Worm (Caenorhabditis elegans) whole organism, L2 larva: ENCODE data around the gene F21C10.13.

ENCODE experiments used
- F13H6.1 ChIP-seq: sonication (generic microtip); optimal IDR thresholded peaks from 2 replicates; lab custom pipeline; 2016; ENCODE audit warnings: missing genetic modification characterization, missing compliant biosample characterization
- aly-2 ChIP-seq: fragments of 150-350 bp; optimal IDR thresholded peaks from 2 replicates; lab custom pipeline; 2014; ENCODE audit warnings: missing biosample characterization, missing genetic modification characterization
- blmp-1 ChIP-seq: sonication (generic microtip); optimal IDR thresholded peaks from 2 replicates; lab custom pipeline; 2017; ENCODE audit warnings: missing genetic modification characterization, mild to moderate bottlenecking, missing compliant biosample characterization, antibody characterized with exemption, moderate library complexity; ENCODE audit not compliant: insufficient read depth
- ceh-16 ChIP-seq: fragments of 150-350 bp; optimal IDR thresholded peaks from 2 replicates; lab custom pipeline; 2014; ENCODE audit warnings: missing biosample characterization, missing genetic modification characterization
- crh-2 ChIP-seq: sonication (generic microtip); optimal IDR thresholded peaks from 2 replicates; lab custom pipeline; 2017; ENCODE audit warnings: missing biosample characterization, missing genetic modification characterization
- dmd-4 ChIP-seq: sonication (generic microtip); optimal IDR thresholded peaks from 2 replicates; lab custom pipeline; 2017; ENCODE audit warnings: missing biosample characterization, missing genetic modification characterization
- egl-27 ChIP-seq: sonication (generic microtip); optimal IDR thresholded peaks from 3 replicates; lab custom pipeline; 2017; ENCODE audit warnings: missing biosample characterization, missing genetic modification reagents, missing genetic modification characterization
- elt-1 ChIP-seq: fragments of 150-350 bp; optimal IDR thresholded peaks from 2 replicates; lab custom pipeline; 2014; ENCODE audit warnings: missing biosample characterization, missing genetic modification characterization
- elt-3 ChIP-seq: sonication (generic microtip); optimal IDR thresholded peaks from 2 replicates; lab custom pipeline; 2017; ENCODE audit warnings: missing biosample characterization, missing genetic modification characterization
- fos-1 ChIP-seq: fragments of 150-350 bp; optimal IDR thresholded peaks from 2 replicates; lab custom pipeline; 2014; ENCODE audit warnings: missing biosample characterization, missing genetic modification characterization
- gmeb-1 ChIP-seq: fragments of 150-350 bp; optimal IDR thresholded peaks from 2 replicates; lab custom pipeline; 2014; ENCODE audit warnings: missing biosample characterization, missing genetic modification characterization
- lin-13 ChIP-seq: fragments of 150-350 bp; optimal IDR thresholded peaks from 2 replicates; lab custom pipeline; 2014; ENCODE audit warnings: missing biosample characterization, missing genetic modification reagents, missing genetic modification characterization
- lin-39 ChIP-seq: fragments of 150-350 bp; optimal IDR thresholded peaks from 2 replicates; lab custom pipeline; 2014; ENCODE audit warnings: missing biosample characterization, missing genetic modification reagents, missing genetic modification characterization
- mdl-1 ChIP-seq, 2 experiments: fragments of 150-350 bp in 1 of 2; sonication (generic microtip) in 1 of 2; optimal IDR thresholded peaks; 2 replicates each; lab custom pipeline; 2017; ENCODE audit warnings: missing biosample characterization in 2 of 2, missing genetic modification characterization in 2 of 2
- nhr-10 ChIP-seq: sonication (generic microtip); optimal IDR thresholded peaks from 2 replicates; lab custom pipeline; 2017; ENCODE audit warnings: missing biosample characterization, missing genetic modification characterization
- nhr-129 ChIP-seq: fragments of 150-350 bp; optimal IDR thresholded peaks from 2 replicates; lab custom pipeline; 2014; ENCODE audit warnings: missing biosample characterization, missing genetic modification characterization
- nhr-21 ChIP-seq: fragments of 150-350 bp; optimal IDR thresholded peaks from 2 replicates; lab custom pipeline; 2014; ENCODE audit warnings: missing biosample characterization, missing genetic modification characterization
- nhr-23 ChIP-seq: fragments of 150-350 bp; optimal IDR thresholded peaks from 2 replicates; lab custom pipeline; 2014; ENCODE audit warnings: missing biosample characterization, missing genetic modification reagents, missing genetic modification characterization
- nhr-25 ChIP-seq: fragments of 150-350 bp; sonication (generic microtip); optimal IDR thresholded peaks from 3 replicates; lab custom pipeline; 2014; ENCODE audit warnings: missing biosample characterization, missing genetic modification characterization
- nhr-77 ChIP-seq: fragments of 150-350 bp; optimal IDR thresholded peaks from 2 replicates; lab custom pipeline; 2014; ENCODE audit warnings: missing biosample characterization, missing genetic modification characterization
- peb-1 ChIP-seq: fragments of 150-350 bp; optimal IDR thresholded peaks from 2 replicates; lab custom pipeline; 2014; ENCODE audit warnings: missing biosample characterization, missing genetic modification characterization
- skn-1 ChIP-seq: sonication (generic microtip); optimal IDR thresholded peaks from 2 replicates; lab custom pipeline; 2017; ENCODE audit warnings: missing biosample characterization, missing genetic modification characterization
- sma-9 ChIP-seq, 2 experiments: fragments of 150-350 bp in 1 of 2; sonication (generic microtip) in 1 of 2; optimal IDR thresholded peaks; 2 replicates each; lab custom pipeline; 2014 to 2016; ENCODE audit warnings: missing genetic modification characterization in 2 of 2, mild to moderate bottlenecking in 1 of 2, missing biosample characterization in 1 of 2, missing compliant biosample characterization in 1 of 2, missing genetic modification reagents in 1 of 2, moderate library complexity in 1 of 2
- unc-39 ChIP-seq: fragments of 150-350 bp; optimal IDR thresholded peaks from 2 replicates; lab custom pipeline; 2014; ENCODE audit warnings: missing biosample characterization, missing genetic modification characterization
- unc-55 ChIP-seq: fragments of 150-350 bp; sonication (generic microtip); optimal IDR thresholded peaks from 3 replicates; lab custom pipeline; 2014; ENCODE audit warnings: missing biosample characterization, missing genetic modification reagents, missing genetic modification characterization
- unc-62 ChIP-seq: fragments of 150-350 bp; optimal IDR thresholded peaks from 2 replicates; lab custom pipeline; 2014; ENCODE audit warnings: missing biosample characterization, missing genetic modification reagents, missing genetic modification characterization
- ztf-1 ChIP-seq: fragments of 200-800 bp; sonication (Bioruptor generic); conservative IDR thresholded peaks from 2 replicates; pipeline ENCODE4 v1.3.6; 2022; ENCODE audit warnings: missing genetic modification characterization, missing compliant biosample characterization

The F21C10.13 gene

ce11 chrV:9078067-9078581 lies 44.0 kb upstream of the F21C10.13 start:
- no peak for TF ChIP-seq mdl-1 (tag; optimal IDR thresholded peaks at IDR 0.05; lab: Kevin White, UChicago)
- TF ChIP-seq nhr-25 (tag; lab: Kevin White, UChicago), result peak; percentile 6

ce11 chrV:9078815-9079525 lies 43.1 kb upstream of the F21C10.13 start:
- TF ChIP-seq ceh-16, result no peak
- TF ChIP-seq crh-2 (tag; lab: Kevin White, UChicago), result peak; percentile 9
- TF ChIP-seq elt-3 (tag; lab: Kevin White, UChicago), result no peak
- TF ChIP-seq F13H6.1, result peak; percentile 57
- TF ChIP-seq nhr-129 (tag; lab: Kevin White, UChicago), result peak; percentile 64
- peak; percentile 69 for TF ChIP-seq blmp-1 (tag; lab: Kevin White, UChicago)
- peak; percentile 18 for TF ChIP-seq gmeb-1 (tag; lab: Kevin White, UChicago)
- TF ChIP-seq nhr-21 (tag; lab: Kevin White, UChicago), result peak; percentile 5
- TF ChIP-seq egl-27, result peak; percentile 3
- no peak for TF ChIP-seq lin-13 (GFP tag; lab: Kevin White, UChicago)
- TF ChIP-seq sma-9 (GFP tag; optimal IDR thresholded peaks at IDR 0.05; lab: Kevin White, UChicago), result peak; percentile 48
- no peak for TF ChIP-seq sma-9 (tag; optimal IDR thresholded peaks at IDR 0.05; lab: Kevin White, UChicago)
- no peak for TF ChIP-seq aly-2 (tag; lab: Kevin White, UChicago)
- peak; percentile 42 for TF ChIP-seq skn-1 (tag; lab: Kevin White, UChicago)
- TF ChIP-seq unc-62 (GFP tag; lab: Kevin White, UChicago), result no peak
- TF ChIP-seq nhr-23 (tag; lab: Kevin White, UChicago), result no peak
- peak; percentile 12 for TF ChIP-seq nhr-25 (tag; lab: Kevin White, UChicago)
- peak in 1 of 2 experiments; percentile 10 for TF ChIP-seq mdl-1 (tag; optimal IDR thresholded peaks at IDR 0.05; lab: Kevin White, UChicago)
- no peak for TF ChIP-seq dmd-4 (tag; lab: Kevin White, UChicago)
- no peak for TF ChIP-seq unc-55 (GFP tag; lab: Kevin White, UChicago)
- TF ChIP-seq fos-1 (tag; lab: Kevin White, UChicago), result peak; percentile 83
- no peak for TF ChIP-seq peb-1

- TF ChIP-seq unc-62 (GFP tag; lab: Kevin White, UChicago), result no peak
- TF ChIP-seq crh-2 (tag; lab: Kevin White, UChicago), result peak; percentile 51
- TF ChIP-seq fos-1 (tag; lab: Kevin White, UChicago), result peak; percentile 72
- TF ChIP-seq ztf-1 (GFP tag; lab: Robert Waterston, UW), result no peak
- TF ChIP-seq gmeb-1 (tag; lab: Kevin White, UChicago), result peak; percentile 39
- TF ChIP-seq elt-1, result no peak
- no peak for TF ChIP-seq nhr-23 (tag; lab: Kevin White, UChicago)
- TF ChIP-seq F13H6.1, result peak; percentile 79
- peak; percentile 53 for TF ChIP-seq nhr-129 (tag; lab: Kevin White, UChicago)
- TF ChIP-seq mdl-1 (tag; optimal IDR thresholded peaks at IDR 0.05; lab: Kevin White, UChicago), result peak in 1 of 2 experiments; percentile 51
- peak; percentile 88 for TF ChIP-seq sma-9 (GFP tag; optimal IDR thresholded peaks at IDR 0.05; lab: Kevin White, UChicago)
- no peak for TF ChIP-seq sma-9 (tag; optimal IDR thresholded peaks at IDR 0.05; lab: Kevin White, UChicago)
Measured at ce11 chrV:9079965-9080432, 42.1 kb upstream of the F21C10.13 start.

ce11 chrV:9081410-9081809 lies 40.7 kb upstream of the F21C10.13 start:
- TF ChIP-seq lin-39 (tag; lab: Kevin White, UChicago) (no peak), ztf-1 (GFP tag; lab: Robert Waterston, UW) (no peak), crh-2 (tag; lab: Kevin White, UChicago) (peak; percentile 21), fos-1 (tag; lab: Kevin White, UChicago) (peak; percentile 61), F13H6.1 (peak; percentile 22)

ce11 chrV:9082350-9082749 lies 39.8 kb upstream of the F21C10.13 start:
- TF ChIP-seq unc-39 (tag; lab: Kevin White, UChicago), result no peak
- no peak for TF ChIP-seq lin-39 (tag; lab: Kevin White, UChicago)
- no peak for TF ChIP-seq nhr-77 (tag; lab: Kevin White, UChicago)
- no peak for TF ChIP-seq lin-13 (GFP tag; lab: Kevin White, UChicago)
- TF ChIP-seq nhr-10 (tag; lab: Kevin White, UChicago), result no peak
- no peak for TF ChIP-seq aly-2 (tag; lab: Kevin White, UChicago)
